Fruit fly (Drosophila melanogaster) whole organism, embryonic: ENCODE data around the gene CG31883.

Experiments used
- ATbp ChIP-seq: fragments of 200-800 bp; sonication (Bioruptor generic); optimal IDR thresholded peaks from 2 replicates; lab custom pipeline; 2017; ENCODE audit warnings: missing biosample characterization, mild to moderate bottlenecking, missing genetic modification characterization, missing genetic modification reagents
- Aef1 ChIP-seq: fragments of 200-800 bp; sonication (Bioruptor generic); IDR thresholded peaks from 3 replicates; pipeline ENCODE4 v1.3.6; 2022; ENCODE audit warnings: missing biosample characterization, missing genetic modification characterization
- Asciz ChIP-seq: fragments of 200-800 bp; sonication (Bioruptor generic); optimal IDR thresholded peaks from 2 replicates; lab custom pipeline; 2017; ENCODE audit warnings: missing biosample characterization, mild to moderate bottlenecking, missing genetic modification characterization, missing genetic modification reagents
- Blimp-1 ChIP-seq: fragments of 200-800 bp; sonication (Bioruptor generic); optimal IDR thresholded peaks from 3 replicates; lab custom pipeline; 2018; ENCODE audit warnings: missing biosample characterization, missing genetic modification characterization, mild to moderate bottlenecking, moderate library complexity, missing genetic modification reagents
- CG10147 ChIP-seq: fragments of 200-800 bp; sonication (Bioruptor generic); optimal IDR thresholded peaks from 2 replicates; lab custom pipeline; 2019; ENCODE audit warnings: missing biosample characterization, mild to moderate bottlenecking, missing genetic modification characterization, moderate library complexity
- CG12219 ChIP-seq: fragments of 200-800 bp; sonication (Bioruptor generic); optimal IDR thresholded peaks from 3 replicates; lab custom pipeline; 2018; ENCODE audit warnings: missing biosample characterization, mild to moderate bottlenecking, missing genetic modification characterization
- CG1233 ChIP-seq: fragments of 200-800 bp; sonication (Bioruptor generic); optimal IDR thresholded peaks from 4 replicates; lab custom pipeline; 2018; ENCODE audit warnings: missing biosample characterization, mild to moderate bottlenecking, missing genetic modification characterization
- CG14014 ChIP-seq: fragments of 200-800 bp; sonication (Bioruptor generic); IDR thresholded peaks from 2 replicates; pipeline ENCODE4 v1.3.6; 2022; ENCODE audit warnings: missing biosample characterization, missing genetic modification characterization
- CG15011 ChIP-seq: fragments of 200-800 bp; sonication (Bioruptor generic); optimal IDR thresholded peaks from 3 replicates; lab custom pipeline; 2018; ENCODE audit warnings: missing biosample characterization, mild to moderate bottlenecking, missing genetic modification characterization
- CG17912 ChIP-seq: fragments of 200-800 bp; sonication (Bioruptor generic); optimal IDR thresholded peaks from 2 replicates; lab custom pipeline; 2018; ENCODE audit warnings: missing biosample characterization, mild to moderate bottlenecking, missing genetic modification characterization
- CG1792 ChIP-seq: fragments of 200-800 bp; sonication (Bioruptor generic); optimal IDR thresholded peaks from 2 replicates; lab custom pipeline; 2016; ENCODE audit warnings: missing biosample characterization, missing genetic modification characterization
- CG18476 ChIP-seq: fragments of 200-800 bp; sonication (Bioruptor generic); optimal IDR thresholded peaks from 2 replicates; lab custom pipeline; 2016; ENCODE audit warnings: missing biosample characterization, mild to moderate bottlenecking, missing genetic modification characterization
- CG2120 ChIP-seq: fragments of 200-800 bp; sonication (Bioruptor generic); optimal IDR thresholded peaks from 3 replicates; lab custom pipeline; 2016; ENCODE audit warnings: missing biosample characterization, missing genetic modification characterization
- CG32532 ChIP-seq: fragments of 200-800 bp; sonication (Bioruptor generic); IDR thresholded peaks from 2 replicates; pipeline ENCODE4 v1.3.6; 2022; ENCODE audit warnings: missing biosample characterization, missing genetic modification characterization
- CG34376 ChIP-seq: fragments of 200-800 bp; sonication (Bioruptor generic); optimal IDR thresholded peaks from 2 replicates; lab custom pipeline; 2018; ENCODE audit warnings: missing biosample characterization, mild to moderate bottlenecking, missing genetic modification characterization
- CG6654 ChIP-seq: fragments of 200-800 bp; sonication (Bioruptor generic); optimal IDR thresholded peaks from 2 replicates; lab custom pipeline; 2017; ENCODE audit warnings: missing biosample characterization, mild to moderate bottlenecking, missing genetic modification characterization
- CG6791 ChIP-seq: fragments of 200-800 bp; sonication (Bioruptor generic); IDR thresholded peaks from 3 replicates; pipeline ENCODE4 v1.3.6; 2022; ENCODE audit warnings: missing biosample characterization, missing genetic modification characterization; ENCODE audit not compliant: partially characterized antibody
- CG7987 ChIP-seq: fragments of 200-800 bp; sonication (Bioruptor generic); optimal IDR thresholded peaks from 2 replicates; lab custom pipeline; 2018; ENCODE audit warnings: missing biosample characterization, mild to moderate bottlenecking, missing genetic modification characterization, moderate library complexity
- CG9932 ChIP-seq: fragments of 200-800 bp; sonication (Bioruptor generic); IDR thresholded peaks from 2 replicates; pipeline ENCODE4 v1.3.6; 2022; ENCODE audit warnings: missing biosample characterization, missing genetic modification characterization
- Chrac-16 ChIP-seq: fragments of 200-800 bp; sonication (Bioruptor generic); optimal IDR thresholded peaks from 3 replicates; lab custom pipeline; 2016; ENCODE audit warnings: missing biosample characterization, missing genetic modification characterization
- D ChIP-seq, 2 experiments: fragments of 200-800 bp in 1 of 2; fragments of >200 bp in 1 of 2; sonication (Bioruptor generic) in 1 of 2; optimal IDR thresholded peaks; 2 replicates in 1 of 2; 3 replicates in 1 of 2; lab custom pipeline; 2017; ENCODE audit warnings: mild to moderate bottlenecking in 1 of 2, missing biosample characterization in 1 of 2, missing genetic modification characterization in 1 of 2, missing genetic modification reagents in 1 of 2
- Eip74EF ChIP-seq, 2 experiments: fragments of 200-800 bp in 1 of 2; fragments of >200 bp in 1 of 2; sonication (Bioruptor generic) in 1 of 2; optimal IDR thresholded peaks; 2 replicates each; lab custom pipeline; 2017 to 2019; ENCODE audit warnings: missing biosample characterization in 2 of 2, missing genetic modification characterization in 2 of 2, mild to moderate bottlenecking in 1 of 2, moderate library complexity in 1 of 2
- H15 ChIP-seq: fragments of 200-800 bp; sonication (Bioruptor generic); IDR thresholded peaks from 3 replicates; pipeline ENCODE4 v1.3.6; 2022; ENCODE audit warnings: missing biosample characterization, missing genetic modification characterization
- HLH3B ChIP-seq: fragments of 200-800 bp; sonication (Bioruptor generic); IDR thresholded peaks from 2 replicates; pipeline ENCODE4 v1.3.6; 2022; ENCODE audit warnings: missing biosample characterization, missing genetic modification characterization
- HLH54F ChIP-seq: fragments of 200-800 bp; sonication (Bioruptor generic); optimal IDR thresholded peaks from 3 replicates; lab custom pipeline; 2016; ENCODE audit warnings: missing biosample characterization, missing genetic modification characterization
- Hr3 ChIP-seq: fragments of 200-800 bp; sonication (Bioruptor generic); optimal IDR thresholded peaks from 3 replicates; lab custom pipeline; 2016; ENCODE audit warnings: missing biosample characterization, missing genetic modification characterization
- Neu2 ChIP-seq: fragments of 200-800 bp; sonication (Bioruptor generic); optimal IDR thresholded peaks from 3 replicates; lab custom pipeline; 2016; ENCODE audit warnings: missing biosample characterization, missing genetic modification characterization, borderline replicate concordance
- Pdp1 ChIP-seq, 2 experiments: fragments of 200-800 bp; sonication (Bioruptor generic); optimal IDR thresholded peaks; 3 replicates each; lab custom pipeline; 2016; ENCODE audit warnings: missing biosample characterization in 2 of 2, missing genetic modification characterization in 2 of 2, mild to moderate bottlenecking in 1 of 2, moderate library complexity in 1 of 2
- Sin3A ChIP-seq: fragments of >200 bp; optimal IDR thresholded peaks from 2 replicates; lab custom pipeline; 2018
- Vsx1 ChIP-seq: fragments of 200-800 bp; sonication (Bioruptor generic); optimal IDR thresholded peaks from 2 replicates; lab custom pipeline; 2017; ENCODE audit warnings: missing biosample characterization, mild to moderate bottlenecking, missing genetic modification characterization, missing genetic modification reagents
- Xrp1 ChIP-seq: fragments of 200-800 bp; sonication (Bioruptor generic); IDR thresholded peaks from 2 replicates; pipeline ENCODE4 v1.3.6; 2022; ENCODE audit warnings: missing biosample characterization, missing genetic modification characterization
- bbx ChIP-seq: fragments of 200-800 bp; sonication (Bioruptor generic); IDR thresholded peaks from 2 replicates; pipeline ENCODE4 v1.3.6; 2022; ENCODE audit warnings: missing biosample characterization, missing genetic modification characterization; ENCODE audit not compliant: partially characterized antibody
- chinmo ChIP-seq: fragments of 200-800 bp; sonication (Bioruptor generic); IDR thresholded peaks from 4 replicates; pipeline ENCODE4 v1.3.6; 2022; ENCODE audit warnings: missing biosample characterization, missing genetic modification characterization; ENCODE audit not compliant: partially characterized antibody
- crc ChIP-seq: fragments of 200-800 bp; sonication (Bioruptor generic); optimal IDR thresholded peaks from 2 replicates; lab custom pipeline; 2016; ENCODE audit warnings: missing biosample characterization, missing genetic modification characterization
- ems ChIP-seq: fragments of 200-800 bp; sonication (Bioruptor generic); optimal IDR thresholded peaks from 3 replicates; lab custom pipeline; 2016; ENCODE audit warnings: missing biosample characterization, missing genetic modification characterization
- eyg ChIP-seq: fragments of 200-800 bp; sonication (Bioruptor generic); optimal IDR thresholded peaks from 3 replicates; lab custom pipeline; 2016; ENCODE audit warnings: missing biosample characterization, missing genetic modification characterization
- fd102C ChIP-seq: fragments of 200-800 bp; sonication (Bioruptor generic); optimal IDR thresholded peaks from 2 replicates; lab custom pipeline; 2018; ENCODE audit warnings: missing biosample characterization, mild to moderate bottlenecking, missing genetic modification characterization, moderate library complexity
- gem ChIP-seq: fragments of 200-800 bp; sonication (Bioruptor generic); optimal IDR thresholded peaks from 2 replicates; lab custom pipeline; 2019; ENCODE audit warnings: missing biosample characterization, mild to moderate bottlenecking, missing genetic modification characterization, moderate library complexity
- gsb ChIP-seq: fragments of 200-800 bp; sonication (Bioruptor generic); IDR thresholded peaks from 2 replicates; pipeline ENCODE4 v1.3.6; 2022; ENCODE audit warnings: missing biosample characterization, missing genetic modification characterization
- kni ChIP-seq: fragments of 200-800 bp; sonication (Bioruptor generic); optimal IDR thresholded peaks from 3 replicates; lab custom pipeline; 2017; ENCODE audit warnings: mild to moderate bottlenecking, missing biosample characterization, missing genetic modification reagents, missing genetic modification characterization
- lab ChIP-seq: fragments of 200-800 bp; sonication (Bioruptor generic); optimal IDR thresholded peaks from 3 replicates; lab custom pipeline; 2017; ENCODE audit warnings: missing biosample characterization, missing genetic modification characterization, mild to moderate bottlenecking, moderate library complexity, missing genetic modification reagents
- nau ChIP-seq: fragments of 200-800 bp; sonication (Bioruptor generic); optimal IDR thresholded peaks from 3 replicates; lab custom pipeline; 2017; ENCODE audit warnings: missing biosample characterization, mild to moderate bottlenecking, missing genetic modification characterization, missing genetic modification reagents
- odd ChIP-seq: fragments of 200-800 bp; sonication (Bioruptor generic); optimal IDR thresholded peaks from 2 replicates; lab custom pipeline; 2017; ENCODE audit warnings: missing biosample characterization, mild to moderate bottlenecking, missing genetic modification characterization
- pb ChIP-seq: fragments of 200-800 bp; sonication (Bioruptor generic); optimal IDR thresholded peaks from 3 replicates; lab custom pipeline; 2016; ENCODE audit warnings: missing biosample characterization, missing genetic modification characterization
- scrt ChIP-seq: fragments of 200-800 bp; sonication (Bioruptor generic); optimal IDR thresholded peaks from 2 replicates; lab custom pipeline; 2018; ENCODE audit warnings: missing biosample characterization, mild to moderate bottlenecking, missing genetic modification characterization, moderate library complexity
- sna ChIP-seq: fragments of 200-800 bp; sonication (Bioruptor generic); IDR thresholded peaks from 2 replicates; pipeline ENCODE4 v1.3.6; 2022; ENCODE audit warnings: missing biosample characterization, missing genetic modification characterization; ENCODE audit not compliant: partially characterized antibody
- sr ChIP-seq: fragments of 200-800 bp; sonication (Bioruptor generic); IDR thresholded peaks from 3 replicates; pipeline ENCODE4 v1.3.6; 2022; ENCODE audit warnings: missing biosample characterization, missing genetic modification characterization
- stwl ChIP-seq: fragments of 200-800 bp; sonication (Bioruptor generic); optimal IDR thresholded peaks from 3 replicates; lab custom pipeline; 2018; ENCODE audit warnings: missing biosample characterization, mild to moderate bottlenecking, missing genetic modification characterization, moderate library complexity
- tll ChIP-seq, 2 experiments: fragments of 200-800 bp in 1 of 2; fragments of >200 bp in 1 of 2; sonication (Bioruptor generic) in 1 of 2; optimal IDR thresholded peaks; 2 replicates each; lab custom pipeline; 2017 to 2019; ENCODE audit warnings: missing biosample characterization in 2 of 2, missing genetic modification characterization in 2 of 2, mild to moderate bottlenecking in 1 of 2, moderate library complexity in 1 of 2

CG31883 gene

DNA sequence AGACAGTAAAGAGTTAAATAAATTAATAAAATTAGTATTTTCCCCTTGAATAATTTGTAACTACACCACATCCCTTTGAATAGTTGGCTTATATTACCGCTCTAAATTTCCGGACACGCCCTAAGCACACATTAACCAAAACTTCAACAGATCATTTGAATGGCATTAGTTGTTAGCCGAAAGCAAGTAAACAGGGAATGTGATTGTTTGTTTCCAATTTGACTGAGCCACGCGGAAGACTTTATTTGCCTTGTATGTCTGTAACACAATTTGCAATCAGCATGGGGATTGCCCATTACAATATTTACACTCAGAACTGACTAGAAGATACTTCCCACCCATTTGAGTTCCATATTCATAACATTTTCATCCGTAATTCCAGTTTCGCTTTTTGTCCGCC lies 18.7 kb upstream of the CG31883 start (continued):
- no peak for TF ChIP-seq CG9932 (GFP tag; lab: Robert Waterston, UW)
- TF ChIP-seq HLH3B (GFP tag; lab: Robert Waterston, UW): no peak; the same call in 1 of the 2 replicates
- TF ChIP-seq ems (GFP tag; lab: Kevin White, UChicago): no peak
- TF ChIP-seq CG1792 (GFP tag; lab: Kevin White, UChicago): no peak
- no peak for TF ChIP-seq Aef1 (GFP tag; lab: Robert Waterston, UW)
- TF ChIP-seq CG15011 (GFP tag; lab: Kevin White, UChicago): peak; percentile 46
- TF ChIP-seq odd: no peak
- peak; percentile 4 for TF ChIP-seq CG12219
- no peak for TF ChIP-seq CG32532 (GFP tag; lab: Robert Waterston, UW)
- peak; percentile 35 for TF ChIP-seq scrt (GFP tag; lab: Kevin White, UChicago)
- TF ChIP-seq stwl (tag; lab: Kevin White, UChicago): no peak
- peak in 1 of 2 experiments; percentile 45 for TF ChIP-seq Eip74EF (GFP tag; optimal IDR thresholded peaks at IDR 0.05; lab: Kevin White, UChicago)
- peak; percentile 2 for TF ChIP-seq gem (tag; lab: Kevin White, UChicago)
- peak; percentile 7 for TF ChIP-seq CG1233 (GFP tag; lab: Kevin White, UChicago)
- TF ChIP-seq lab (GFP tag; lab: Kevin White, UChicago): peak; percentile 53
- 0 out of 2 replicates have a peak, but pooled peaks have one; percentile 10 for TF ChIP-seq Xrp1 (GFP tag; lab: Robert Waterston, UW)
- peak; percentile 33 for TF ChIP-seq eyg (GFP tag; lab: Kevin White, UChicago)
- no peak for TF ChIP-seq Blimp-1
- peak; percentile 48 for TF ChIP-seq CG7987 (GFP tag; lab: Kevin White, UChicago)
- TF ChIP-seq Vsx1: peak; percentile 2
- TF ChIP-seq nau (GFP tag; lab: Kevin White, UChicago): peak; percentile 20
- TF ChIP-seq gsb: 0 out of 2 replicates have a peak, but pooled peaks have one; percentile 30
- TF ChIP-seq Neu2 (GFP tag; lab: Kevin White, UChicago): no peak
- TF ChIP-seq CG34376: peak; percentile 26
- no peak for TF ChIP-seq Sin3A (lab: Kevin White, UChicago)

- TF ChIP-seq tll (GFP tag; optimal IDR thresholded peaks at IDR 0.05; lab: Kevin White, UChicago): no peak
- 0 out of 3 replicates have a peak, but pooled peaks have one; percentile 21 for TF ChIP-seq H15 (GFP tag; lab: Robert Waterston, UW)
- no peak for TF ChIP-seq pb (GFP tag; lab: Kevin White, UChicago)
- TF ChIP-seq Pdp1 (GFP tag; optimal IDR thresholded peaks at IDR 0.05; lab: Kevin White, UChicago): peak in 1 of 2 experiments; percentile 1
- peak; percentile 44 for TF ChIP-seq kni
- no peak for TF ChIP-seq sna (GFP tag; lab: Robert Waterston, UW)
- no peak for TF ChIP-seq HLH54F (GFP tag; lab: Kevin White, UChicago)
- no peak for TF ChIP-seq CG2120 (GFP tag; lab: Kevin White, UChicago)
- no peak for TF ChIP-seq CG14014 (GFP tag; lab: Robert Waterston, UW)
- TF ChIP-seq CG6791: 0 out of 3 replicates have a peak, but pooled peaks have one; percentile 11
- TF ChIP-seq Chrac-16 (GFP tag; lab: Kevin White, UChicago): no peak
- no peak for TF ChIP-seq Asciz (GFP tag; lab: Kevin White, UChicago)
- no peak for TF ChIP-seq D (optimal IDR thresholded peaks at IDR 0.05; lab: Kevin White, UChicago)
- no peak for TF ChIP-seq D (GFP tag; optimal IDR thresholded peaks at IDR 0.05; lab: Kevin White, UChicago)
- no peak for TF ChIP-seq CG18476 (GFP tag; lab: Kevin White, UChicago)
- TF ChIP-seq CG17912 (GFP tag; lab: Kevin White, UChicago): no peak
- no peak for TF ChIP-seq fd102C (GFP tag; lab: Kevin White, UChicago)
- 0 out of 4 replicates have a peak, but pooled peaks have one; percentile 14 for TF ChIP-seq chinmo (GFP tag; lab: Robert Waterston, UW)
- no peak for TF ChIP-seq CG10147 (GFP tag; lab: Kevin White, UChicago)
- TF ChIP-seq bbx (GFP tag; lab: Robert Waterston, UW): no peak
- TF ChIP-seq CG7987 (GFP tag; lab: Kevin White, UChicago): no peak
- peak; percentile 80 for TF ChIP-seq sr
- TF ChIP-seq Hr3 (GFP tag; lab: Kevin White, UChicago): no peak
- TF ChIP-seq CG6654 (GFP tag; lab: Kevin White, UChicago): no peak
- no peak for TF ChIP-seq ATbp (GFP tag; lab: Kevin White, UChicago)
- no peak for TF ChIP-seq crc
These were observed 17.9 kb upstream of the CG31883 start for dm6 chr2L:9510429-9510828.
